Fruit fly (Drosophila melanogaster) whole organism, embryonic: ENCODE data around the gene Fie.

Experiments
- CG10565 ChIP-seq: fragments of 200-800 bp; sonication (Bioruptor generic); optimal IDR thresholded peaks from 3 replicates; lab custom pipeline; 2016; ENCODE audit warnings: missing biosample characterization, mild to moderate bottlenecking, missing genetic modification characterization
- CoRest ChIP-seq: fragments of 200-800 bp; sonication (Bioruptor generic); optimal IDR thresholded peaks from 3 replicates; lab custom pipeline; 2018; ENCODE audit warnings: missing biosample characterization, mild to moderate bottlenecking, missing genetic modification characterization, moderate library complexity
- Fer2 ChIP-seq: fragments of 200-800 bp; sonication (Bioruptor generic); optimal IDR thresholded peaks from 2 replicates; lab custom pipeline; 2018; ENCODE audit warnings: missing biosample characterization, mild to moderate bottlenecking, missing genetic modification characterization, moderate library complexity
- Hr39 ChIP-seq: fragments of >200 bp; optimal IDR thresholded peaks from 2 replicates; lab custom pipeline; 2017
- NFAT ChIP-seq: fragments of 200-800 bp; sonication (Bioruptor generic); IDR thresholded peaks from 2 replicates; pipeline ENCODE4 v1.3.6; 2022; ENCODE audit warnings: missing biosample characterization, missing genetic modification characterization

dm6 chr3L:3866429-3866828, 25.9 kb upstream of the Fie start:
- TF ChIP-seq CG10565 (GFP tag; lab: Kevin White, UChicago) (no peak), NFAT (GFP tag; lab: Robert Waterston, UW) (no peak), Hr39 (lab: Kevin White, UChicago) (no peak), Fer2 (no peak), CoRest (tag; lab: Kevin White, UChicago) (no peak)
